Worm (Caenorhabditis elegans): ENCODE results near the gene F01G10.9.

ce11 chrIV:10296036-10296435, 36.6 kb upstream of the F01G10.9 start:
- TF ChIP-seq lir-3 (tag; optimal IDR thresholded peaks at IDR 0.05; ENCODE audit: poor library complexity) (no peak), pqm-1 (tag; optimal IDR thresholded peaks at IDR 0.05) (no peak), egl-27 (tag; optimal IDR thresholded peaks at IDR 0.05) (no peak), zag-1 (tag; optimal IDR thresholded peaks at IDR 0.05) (no peak), ama-1 (optimal IDR thresholded peaks at IDR 0.05) (no peak), nhr-19 (GFP tag; conservative IDR thresholded peaks at IDR 0.05) (no peak), fkh-10 (GFP tag; optimal IDR thresholded peaks at IDR 0.05) (no peak), fos-1 (tag; optimal IDR thresholded peaks at IDR 0.05) (no peak), efl-1 (optimal IDR thresholded peaks at IDR 0.05) (no peak), efl-1 (GFP tag; optimal IDR thresholded peaks at IDR 0.05 in 1 of 2) (no peak), lsy-2 (tag; optimal IDR thresholded peaks at IDR 0.05) (no peak)

Measured in whole organism, L1 larva.